Fruit fly (Drosophila melanogaster) Kc167 (cell line): Measurements from ENCODE around the gene Ent1.

Experiments used
- Myc ChIP-seq: fragments of >200 bp; optimal IDR thresholded peaks from 2 replicates; lab custom pipeline; 2017; ENCODE audit warnings: missing external identifiers
- Sin3A ChIP-seq: fragments of >200 bp; optimal IDR thresholded peaks from 2 replicates; lab custom pipeline; 2018; ENCODE audit warnings: missing external identifiers
- h ChIP-seq: fragments of >200 bp; optimal IDR thresholded peaks from 3 replicates; lab custom pipeline; 2018; ENCODE audit warnings: missing external identifiers
- insv ChIP-seq: fragments of >200 bp; optimal IDR thresholded peaks from 3 replicates; lab custom pipeline; 2018; ENCODE audit warnings: missing external identifiers
- psq ChIP-seq: fragments of >200 bp; optimal IDR thresholded peaks from 2 replicates; lab custom pipeline; 2017; ENCODE audit warnings: missing external identifiers
- ttk ChIP-seq: sonication (Bioruptor generic); optimal IDR thresholded peaks from 2 replicates; lab custom pipeline; 2017; ENCODE audit warnings: missing external identifiers

- TF ChIP-seq psq (lab: Kevin White, UChicago) (no peak), ttk (no peak), Sin3A (lab: Kevin White, UChicago) (no peak), insv (lab: Kevin White, UChicago) (no peak), Myc (lab: Kevin White, UChicago) (no peak), h (no peak)
Measured at dm6 chr2L:382807-383206, 25.1 kb upstream of the Ent1 start.
